Fruit fly (Drosophila melanogaster): ENCODE data around the gene Ythdc1.

- TF ChIP-seq psq (optimal IDR thresholded peaks at IDR 0.05) = no peak
- no peak for TF ChIP-seq h (optimal IDR thresholded peaks at IDR 0.05)
Observed at dm6 chr3L:3377247-3377964, 3.4 kb upstream of the Ythdc1 start.

Measured in Kc167 (cell line).